Worm (Caenorhabditis elegans): ENCODE data around the gene Y116A8B.1.

Gene Y116A8B.1

ce11 chrIV:17258824-17259223 is 42.7 kb downstream of the Y116A8B.1 start:
- TF ChIP-seq B0310.2 (tag; optimal IDR thresholded peaks at IDR 0.05) (no peak), flt-1 (GFP tag; IDR thresholded peaks at IDR 0.05) (no peak)

ce11 chrIV:17259310-17259709 is 43.2 kb downstream of the Y116A8B.1 start, which contains the start of gene phyh-1:
Gene phyh-1 (minus strand): TSS chrIV:17259410.
- TF ChIP-seq ceh-13 (GFP tag; optimal IDR thresholded peaks at IDR 0.05) (no peak), ceh-36 (tag; optimal IDR thresholded peaks at IDR 0.05) (no peak), B0310.2 (tag; optimal IDR thresholded peaks at IDR 0.05) (no peak), hmg-4 (GFP tag; optimal IDR thresholded peaks at IDR 0.05) (no peak), flt-1 (GFP tag; IDR thresholded peaks at IDR 0.05) (no peak), tra-4 (tag; optimal IDR thresholded peaks at IDR 0.05) (no peak), tbx-11 (GFP tag; IDR thresholded peaks at IDR 0.05) (no peak), hmbx-1 (tag; optimal IDR thresholded peaks at IDR 0.05) (no peak), aly-1 (tag; optimal IDR thresholded peaks at IDR 0.05) (no peak), sea-1 (GFP tag; conservative IDR thresholded peaks at IDR 0.05) (no peak), ets-7 (tag; optimal IDR thresholded peaks at IDR 0.05) (no peak), tbx-37 (GFP tag; conservative IDR thresholded peaks at IDR 0.05) (no peak), pes-1 (GFP tag; IDR thresholded peaks at IDR 0.05) (no peak), scrt-1 (GFP tag; IDR thresholded peaks at IDR 0.05) (no peak), F13C5.2 (tag; optimal IDR thresholded peaks at IDR 0.05) (no peak), ama-1 (optimal IDR thresholded peaks at IDR 0.05) (no peak), hnd-1 (tag; optimal IDR thresholded peaks at IDR 0.05) (no peak)

- TF ChIP-seq flt-1 (GFP tag; IDR thresholded peaks at IDR 0.05) (no peak), ceh-13 (GFP tag; optimal IDR thresholded peaks at IDR 0.05) (no peak), B0310.2 (tag; optimal IDR thresholded peaks at IDR 0.05) (no peak), tra-4 (tag; optimal IDR thresholded peaks at IDR 0.05) (no peak), scrt-1 (GFP tag; IDR thresholded peaks at IDR 0.05) (no peak), pes-1 (GFP tag; IDR thresholded peaks at IDR 0.05) (no peak), aly-1 (tag; optimal IDR thresholded peaks at IDR 0.05) (no peak), ets-7 (tag; optimal IDR thresholded peaks at IDR 0.05) (no peak), hmbx-1 (tag; optimal IDR thresholded peaks at IDR 0.05) (no peak), tbx-11 (GFP tag; IDR thresholded peaks at IDR 0.05) (no peak), ceh-36 (tag; optimal IDR thresholded peaks at IDR 0.05) (no peak), F13C5.2 (tag; optimal IDR thresholded peaks at IDR 0.05) (no peak), ama-1 (optimal IDR thresholded peaks at IDR 0.05) (no peak), hmg-4 (GFP tag; optimal IDR thresholded peaks at IDR 0.05) (no peak), hnd-1 (tag; optimal IDR thresholded peaks at IDR 0.05) (no peak), sea-1 (GFP tag; conservative IDR thresholded peaks at IDR 0.05) (no peak), tbx-37 (GFP tag; conservative IDR thresholded peaks at IDR 0.05) (no peak)
Observed at ce11 chrIV:17262385-17262784, 46.2 kb downstream of the Y116A8B.1 start, which contains the start of gene ZK550.6. Gene ZK550.6 (minus strand): TSS chrIV:17262485.

ce11 chrIV:17263714-17264113 is 47.6 kb downstream of the Y116A8B.1 start:
- TF ChIP-seq scrt-1 (GFP tag; IDR thresholded peaks at IDR 0.05) (no peak), aly-1 (tag; optimal IDR thresholded peaks at IDR 0.05) (no peak), tbx-11 (GFP tag; IDR thresholded peaks at IDR 0.05) (no peak), B0310.2 (tag; optimal IDR thresholded peaks at IDR 0.05) (no peak), ceh-36 (tag; optimal IDR thresholded peaks at IDR 0.05) (no peak), ets-7 (tag; optimal IDR thresholded peaks at IDR 0.05) (no peak), sea-1 (GFP tag; conservative IDR thresholded peaks at IDR 0.05) (no peak), flt-1 (GFP tag; IDR thresholded peaks at IDR 0.05) (no peak), ama-1 (optimal IDR thresholded peaks at IDR 0.05) (no peak), hmbx-1 (tag; optimal IDR thresholded peaks at IDR 0.05) (no peak), F13C5.2 (tag; optimal IDR thresholded peaks at IDR 0.05) (no peak), tra-4 (tag; optimal IDR thresholded peaks at IDR 0.05) (no peak), hmg-4 (GFP tag; optimal IDR thresholded peaks at IDR 0.05) (no peak), ceh-13 (GFP tag; optimal IDR thresholded peaks at IDR 0.05) (no peak), tbx-37 (GFP tag; conservative IDR thresholded peaks at IDR 0.05) (no peak), hnd-1 (tag; optimal IDR thresholded peaks at IDR 0.05) (no peak), pes-1 (GFP tag; IDR thresholded peaks at IDR 0.05) (no peak)

ce11 chrIV:17264714-17265113 is 48.6 kb downstream of the Y116A8B.1 start, which contains the start of gene F26D10.13:
Gene F26D10.13 (minus strand): TSS chrIV:17264814.
- TF ChIP-seq tbx-37 (GFP tag; conservative IDR thresholded peaks at IDR 0.05) (no peak), scrt-1 (GFP tag; IDR thresholded peaks at IDR 0.05) (no peak), F13C5.2 (tag; optimal IDR thresholded peaks at IDR 0.05) (no peak), ceh-36 (tag; optimal IDR thresholded peaks at IDR 0.05) (no peak), tra-4 (tag; optimal IDR thresholded peaks at IDR 0.05) (no peak)

- TF ChIP-seq sea-1 (GFP tag; conservative IDR thresholded peaks at IDR 0.05) (no peak), tra-4 (tag; optimal IDR thresholded peaks at IDR 0.05) (no peak), hmbx-1 (tag; optimal IDR thresholded peaks at IDR 0.05) (no peak), aly-1 (tag; optimal IDR thresholded peaks at IDR 0.05) (no peak), B0310.2 (tag; optimal IDR thresholded peaks at IDR 0.05) (no peak), pes-1 (GFP tag; IDR thresholded peaks at IDR 0.05) (no peak), tbx-11 (GFP tag; IDR thresholded peaks at IDR 0.05) (no peak), ceh-13 (GFP tag; optimal IDR thresholded peaks at IDR 0.05) (no peak), scrt-1 (GFP tag; IDR thresholded peaks at IDR 0.05) (no peak), tbx-37 (GFP tag; conservative IDR thresholded peaks at IDR 0.05) (no peak), ama-1 (optimal IDR thresholded peaks at IDR 0.05) (no peak), ets-7 (tag; optimal IDR thresholded peaks at IDR 0.05) (no peak), hmg-4 (GFP tag; optimal IDR thresholded peaks at IDR 0.05) (no peak), flt-1 (GFP tag; IDR thresholded peaks at IDR 0.05) (no peak), ceh-36 (tag; optimal IDR thresholded peaks at IDR 0.05) (no peak), F13C5.2 (tag; optimal IDR thresholded peaks at IDR 0.05) (no peak), hnd-1 (tag; optimal IDR thresholded peaks at IDR 0.05) (no peak)
Observed at ce11 chrIV:17265279-17265678, 49.1 kb downstream of the Y116A8B.1 start, which contains the start of gene str-187. Gene str-187 (plus strand): TSS chrIV:17265579.

- TF ChIP-seq flt-1 (GFP tag; IDR thresholded peaks at IDR 0.05), result no peak
- no peak for TF ChIP-seq ceh-13 (GFP tag; optimal IDR thresholded peaks at IDR 0.05)
- TF ChIP-seq sea-1 (GFP tag; conservative IDR thresholded peaks at IDR 0.05), result no peak
Observed at ce11 chrIV:17265716-17266115, 49.6 kb downstream of the Y116A8B.1 start.

Data from whole organism, early embryonic.